Worm (Caenorhabditis elegans): Measurements from ENCODE around the gene ZK822.1.

ZK822.1 gene

ce11 chrIV:11903676-11904075, 18.3 kb downstream of the ZK822.1 start:
- TF ChIP-seq scrt-1 (GFP tag; IDR thresholded peaks at IDR 0.05) (no peak), tbx-37 (GFP tag; conservative IDR thresholded peaks at IDR 0.05) (no peak), aly-1 (tag; optimal IDR thresholded peaks at IDR 0.05) (no peak), B0310.2 (tag; optimal IDR thresholded peaks at IDR 0.05) (no peak), ama-1 (optimal IDR thresholded peaks at IDR 0.05) (no peak), ceh-13 (GFP tag; optimal IDR thresholded peaks at IDR 0.05) (no peak), hmg-4 (GFP tag; optimal IDR thresholded peaks at IDR 0.05) (no peak), tbx-11 (GFP tag; IDR thresholded peaks at IDR 0.05) (no peak), flt-1 (GFP tag; IDR thresholded peaks at IDR 0.05) (no peak), hmbx-1 (tag; optimal IDR thresholded peaks at IDR 0.05) (no peak), tra-4 (tag; optimal IDR thresholded peaks at IDR 0.05) (no peak), sea-1 (GFP tag; conservative IDR thresholded peaks at IDR 0.05) (no peak), ceh-36 (tag; optimal IDR thresholded peaks at IDR 0.05) (no peak), F13C5.2 (tag; optimal IDR thresholded peaks at IDR 0.05) (no peak)

- no peak for TF ChIP-seq ets-7 (tag; optimal IDR thresholded peaks at IDR 0.05)
- no peak for TF ChIP-seq pes-1 (GFP tag; IDR thresholded peaks at IDR 0.05)
Observed at ce11 chrIV:11902832-11903231, 19.1 kb downstream of the ZK822.1 start.

- no peak for TF ChIP-seq hmg-4 (GFP tag; optimal IDR thresholded peaks at IDR 0.05)
- no peak for TF ChIP-seq B0310.2 (tag; optimal IDR thresholded peaks at IDR 0.05)
- TF ChIP-seq flt-1 (GFP tag; IDR thresholded peaks at IDR 0.05) = no peak
- TF ChIP-seq hnd-1 (tag; optimal IDR thresholded peaks at IDR 0.05) = no peak
- no peak for TF ChIP-seq tra-4 (tag; optimal IDR thresholded peaks at IDR 0.05)
- no peak for TF ChIP-seq F13C5.2 (tag; optimal IDR thresholded peaks at IDR 0.05)
- no peak for TF ChIP-seq aly-1 (tag; optimal IDR thresholded peaks at IDR 0.05)
- TF ChIP-seq hmbx-1 (tag; optimal IDR thresholded peaks at IDR 0.05) = no peak
- no peak for TF ChIP-seq tbx-11 (GFP tag; IDR thresholded peaks at IDR 0.05)
- no peak for TF ChIP-seq ama-1 (optimal IDR thresholded peaks at IDR 0.05)
Observed at ce11 chrIV:11901215-11901614, 20.7 kb downstream of the ZK822.1 start.

- TF ChIP-seq ama-1 (optimal IDR thresholded peaks at IDR 0.05) = no peak
- no peak for TF ChIP-seq ets-7 (tag; optimal IDR thresholded peaks at IDR 0.05)
- no peak for TF ChIP-seq tbx-37 (GFP tag; conservative IDR thresholded peaks at IDR 0.05)
- TF ChIP-seq ceh-36 (tag; optimal IDR thresholded peaks at IDR 0.05) = no peak
- no peak for TF ChIP-seq hmbx-1 (tag; optimal IDR thresholded peaks at IDR 0.05)
- TF ChIP-seq sea-1 (GFP tag; conservative IDR thresholded peaks at IDR 0.05) = no peak
Observed at ce11 chrIV:11900399-11900798, 21.5 kb downstream of the ZK822.1 start.

ce11 chrIV:11899358-11899757, 22.6 kb downstream of the ZK822.1 start, which contains the start of gene nhr-43:
nhr-43 (plus strand) TSS chrIV:11899590.
- TF ChIP-seq pes-1 (GFP tag; IDR thresholded peaks at IDR 0.05) (no peak), sea-1 (GFP tag; conservative IDR thresholded peaks at IDR 0.05) (no peak), hnd-1 (tag; optimal IDR thresholded peaks at IDR 0.05) (no peak), tbx-37 (GFP tag; conservative IDR thresholded peaks at IDR 0.05) (no peak), tbx-11 (GFP tag; IDR thresholded peaks at IDR 0.05) (no peak), ama-1 (optimal IDR thresholded peaks at IDR 0.05) (no peak), hmbx-1 (tag; optimal IDR thresholded peaks at IDR 0.05) (no peak), ceh-13 (GFP tag; optimal IDR thresholded peaks at IDR 0.05) (no peak), scrt-1 (GFP tag; IDR thresholded peaks at IDR 0.05) (no peak)

ce11 chrIV:11897710-11898109, 24.2 kb downstream of the ZK822.1 start:
- TF ChIP-seq ceh-13 (GFP tag; optimal IDR thresholded peaks at IDR 0.05) (no peak), ama-1 (optimal IDR thresholded peaks at IDR 0.05) (no peak), hmbx-1 (tag; optimal IDR thresholded peaks at IDR 0.05) (no peak), scrt-1 (GFP tag; IDR thresholded peaks at IDR 0.05) (no peak), aly-1 (tag; optimal IDR thresholded peaks at IDR 0.05) (no peak), tbx-11 (GFP tag; IDR thresholded peaks at IDR 0.05) (no peak), pes-1 (GFP tag; IDR thresholded peaks at IDR 0.05) (no peak), sea-1 (GFP tag; conservative IDR thresholded peaks at IDR 0.05) (no peak), hmg-4 (GFP tag; optimal IDR thresholded peaks at IDR 0.05) (no peak), B0310.2 (tag; optimal IDR thresholded peaks at IDR 0.05) (no peak), tra-4 (tag; optimal IDR thresholded peaks at IDR 0.05) (no peak), F13C5.2 (tag; optimal IDR thresholded peaks at IDR 0.05) (no peak), tbx-37 (GFP tag; conservative IDR thresholded peaks at IDR 0.05) (no peak), ceh-36 (tag; optimal IDR thresholded peaks at IDR 0.05) (no peak), hnd-1 (tag; optimal IDR thresholded peaks at IDR 0.05) (no peak), ets-7 (tag; optimal IDR thresholded peaks at IDR 0.05) (no peak), flt-1 (GFP tag; IDR thresholded peaks at IDR 0.05) (no peak)

- no peak for TF ChIP-seq ets-7 (tag; optimal IDR thresholded peaks at IDR 0.05)
- no peak for TF ChIP-seq ceh-13 (GFP tag; optimal IDR thresholded peaks at IDR 0.05)
- no peak for TF ChIP-seq hmg-4 (GFP tag; optimal IDR thresholded peaks at IDR 0.05)
- no peak for TF ChIP-seq hmbx-1 (tag; optimal IDR thresholded peaks at IDR 0.05)
- TF ChIP-seq flt-1 (GFP tag; IDR thresholded peaks at IDR 0.05) = no peak
- no peak for TF ChIP-seq ama-1 (optimal IDR thresholded peaks at IDR 0.05)
- no peak for TF ChIP-seq aly-1 (tag; optimal IDR thresholded peaks at IDR 0.05)
- no peak for TF ChIP-seq ceh-36 (tag; optimal IDR thresholded peaks at IDR 0.05)
- TF ChIP-seq scrt-1 (GFP tag; IDR thresholded peaks at IDR 0.05) = no peak
Observed at ce11 chrIV:11893336-11893735, 28.6 kb downstream of the ZK822.1 start.

- TF ChIP-seq sea-1 (GFP tag; conservative IDR thresholded peaks at IDR 0.05) (no peak), F13C5.2 (tag; optimal IDR thresholded peaks at IDR 0.05) (no peak), aly-1 (tag; optimal IDR thresholded peaks at IDR 0.05) (no peak), ceh-13 (GFP tag; optimal IDR thresholded peaks at IDR 0.05) (no peak), hmg-4 (GFP tag; optimal IDR thresholded peaks at IDR 0.05) (no peak)
Observed at ce11 chrIV:11892545-11892944, 29.4 kb downstream of the ZK822.1 start.

ce11 chrIV:11885313-11885712, 36.6 kb downstream of the ZK822.1 start, which contains the start of gene let-653:
let-653 (plus strand) TSS chrIV:11885613.
- TF ChIP-seq ceh-13 (GFP tag; optimal IDR thresholded peaks at IDR 0.05) (no peak), sea-1 (GFP tag; conservative IDR thresholded peaks at IDR 0.05) (no peak), hmbx-1 (tag; optimal IDR thresholded peaks at IDR 0.05) (no peak)

Measured in whole organism, early embryonic.